Worm (Caenorhabditis elegans) whole organism, L1 larva: ENCODE results near the gene C12D5.9.
A peak's percentile ranks its signal among the peaks of the same experiment; 100 is the strongest.

Source experiments
- C34B4.2 ChIP-seq: sonication (generic microtip); optimal IDR thresholded peaks from 2 replicates; lab custom pipeline; 2017; ENCODE audit warnings: mild to moderate bottlenecking, missing genetic modification characterization, missing compliant biosample characterization
- ama-1 ChIP-seq: fragments of 150-350 bp; optimal IDR thresholded peaks from 2 replicates; lab custom pipeline; 2014
- blmp-1 ChIP-seq: fragments of 150-350 bp; optimal IDR thresholded peaks from 2 replicates; lab custom pipeline; 2014; ENCODE audit warnings: missing biosample characterization, missing genetic modification characterization
- ceh-8 ChIP-seq: fragments of 200-800 bp; sonication (Bioruptor generic); optimal IDR thresholded peaks from 2 replicates; lab custom pipeline; 2018; ENCODE audit warnings: mild to moderate bottlenecking, missing genetic modification characterization, moderate library complexity, missing compliant biosample characterization
- ceh-82 ChIP-seq, 3 experiments: fragments of 150-350 bp in 1 of 3; sonication (generic microtip) in 2 of 3; optimal IDR thresholded peaks; 2 replicates each; lab custom pipeline; 2014 to 2017; ENCODE audit warnings: missing biosample characterization in 3 of 3, missing genetic modification characterization in 3 of 3
- ces-1 ChIP-seq: fragments of 150-350 bp; optimal IDR thresholded peaks from 2 replicates; lab custom pipeline; 2014; ENCODE audit warnings: missing biosample characterization, missing genetic modification reagents, missing genetic modification characterization
- efl-1 ChIP-seq, 4 experiments: fragments of 150-350 bp; optimal IDR thresholded peaks in 3 of 4; peaks in 1 of 4; 1 replicate in 1 of 4; 2 replicates in 3 of 4; lab custom pipeline; 2014; ENCODE audit warnings: missing biosample characterization in 2 of 4, missing genetic modification characterization in 2 of 4, missing genetic modification reagents in 2 of 4
- efl-3 ChIP-seq: fragments of 200-800 bp; sonication (Bioruptor generic); optimal IDR thresholded peaks from 2 replicates; lab custom pipeline; 2018; ENCODE audit warnings: mild to moderate bottlenecking, missing genetic modification characterization, missing compliant biosample characterization
- egl-13 ChIP-seq: sonication (generic microtip); optimal IDR thresholded peaks from 2 replicates; lab custom pipeline; 2016; ENCODE audit warnings: missing genotype, missing genetic modification reagents, missing genetic modification characterization, missing compliant biosample characterization
- egl-27 ChIP-seq, 2 experiments: fragments of 150-350 bp in 1 of 2; sonication (generic microtip); optimal IDR thresholded peaks; 3 replicates each; lab custom pipeline; 2017 to 2018; ENCODE audit warnings: missing biosample characterization in 2 of 2, missing genetic modification characterization in 2 of 2, missing genetic modification reagents in 2 of 2
- elt-2 ChIP-seq: sonication (generic microtip); optimal IDR thresholded peaks from 2 replicates; lab custom pipeline; 2016; ENCODE audit warnings: missing genetic modification characterization, mild to moderate bottlenecking, inconsistent platforms, missing compliant biosample characterization, missing genetic modification reagents
- elt-3 ChIP-seq, 6 experiments: fragments of 150-350 bp in 1 of 6; sonication (generic microtip); optimal IDR thresholded peaks; 2 replicates each; lab custom pipeline; 2017 to 2018; ENCODE audit warnings: missing biosample characterization in 6 of 6, missing genetic modification characterization in 6 of 6, inconsistent platforms in 1 of 6
- ets-5 ChIP-seq: fragments of 200-800 bp; sonication (Bioruptor generic); IDR thresholded peaks from 2 replicates; pipeline ENCODE4 v1.3.6; 2022; ENCODE audit warnings: missing genetic modification characterization, missing compliant biosample characterization
- fkh-10 ChIP-seq: sonication (generic microtip); optimal IDR thresholded peaks from 2 replicates; lab custom pipeline; 2017; ENCODE audit warnings: missing biosample characterization, missing genetic modification reagents, missing genetic modification characterization
- grh-1 ChIP-seq: fragments of 200-800 bp; sonication (Bioruptor generic); IDR thresholded peaks from 2 replicates; pipeline ENCODE4 v1.3.6; 2022; ENCODE audit warnings: missing genetic modification reagents, missing genetic modification characterization, missing compliant biosample characterization
- hpl-2 ChIP-seq: fragments of 150-350 bp; optimal IDR thresholded peaks from 2 replicates; lab custom pipeline; 2014; ENCODE audit warnings: missing biosample characterization, missing genetic modification reagents, missing genetic modification characterization
- irx-1 ChIP-seq: sonication (generic microtip); optimal IDR thresholded peaks from 2 replicates; lab custom pipeline; 2016; ENCODE audit warnings: missing genetic modification characterization, missing compliant biosample characterization
- lin-13 ChIP-seq: fragments of 150-350 bp; optimal IDR thresholded peaks from 2 replicates; lab custom pipeline; 2014; ENCODE audit warnings: missing biosample characterization, missing genetic modification reagents, missing genetic modification characterization
- lin-14 ChIP-seq: fragments of 200-800 bp; sonication (Bioruptor generic); optimal IDR thresholded peaks from 2 replicates; lab custom pipeline; 2018; ENCODE audit warnings: mild to moderate bottlenecking, missing genetic modification characterization, moderate library complexity, missing compliant biosample characterization
- lin-15B ChIP-seq: fragments of 150-350 bp; sonication (generic microtip); optimal IDR thresholded peaks from 3 replicates; lab custom pipeline; 2014; ENCODE audit warnings: missing biosample characterization, missing genetic modification characterization
- lin-35 ChIP-seq, 2 experiments: fragments of 150-350 bp; optimal IDR thresholded peaks; 2 replicates each; lab custom pipeline; 2014; ENCODE audit warnings: missing biosample characterization in 2 of 2, missing genetic modification characterization in 2 of 2, missing genetic modification reagents in 2 of 2
- lir-3 ChIP-seq: sonication (generic microtip); optimal IDR thresholded peaks from 2 replicates; lab custom pipeline; 2016; ENCODE audit warnings: mild to moderate bottlenecking, missing genetic modification characterization, moderate library complexity, missing compliant biosample characterization; ENCODE audit not compliant: poor library complexity
- lsy-2 ChIP-seq, 2 experiments: fragments of 150-350 bp; optimal IDR thresholded peaks; 2 replicates each; lab custom pipeline; 2014; ENCODE audit warnings: missing biosample characterization in 2 of 2, missing genetic modification characterization in 2 of 2
- mdl-1 ChIP-seq, 2 experiments: fragments of 150-350 bp; optimal IDR thresholded peaks; 2 replicates each; lab custom pipeline; 2014 to 2017; ENCODE audit warnings: missing biosample characterization in 2 of 2, missing genetic modification characterization in 2 of 2, inconsistent platforms in 1 of 2
- mep-1 ChIP-seq: fragments of 150-350 bp; optimal IDR thresholded peaks from 2 replicates; lab custom pipeline; 2014; ENCODE audit warnings: missing biosample characterization, missing genetic modification characterization
- nhr-11 ChIP-seq: fragments of 150-350 bp; optimal IDR thresholded peaks from 2 replicates; lab custom pipeline; 2014; ENCODE audit warnings: missing biosample characterization, missing genetic modification characterization
- nhr-19 ChIP-seq: fragments of 200-800 bp; sonication (Bioruptor generic); conservative IDR thresholded peaks from 2 replicates; pipeline ENCODE4 v1.3.6; 2022; ENCODE audit warnings: missing genetic modification characterization, missing compliant biosample characterization
- nhr-28 ChIP-seq: fragments of 150-350 bp; optimal IDR thresholded peaks from 2 replicates; lab custom pipeline; 2014; ENCODE audit warnings: missing biosample characterization, missing genetic modification characterization
- nhr-47 ChIP-seq: sonication (generic microtip); optimal IDR thresholded peaks from 2 replicates; lab custom pipeline; 2016; ENCODE audit warnings: mild to moderate bottlenecking, missing genetic modification characterization, moderate library complexity, missing compliant biosample characterization
- nhr-71 ChIP-seq: sonication (generic microtip); optimal IDR thresholded peaks from 2 replicates; lab custom pipeline; 2016; ENCODE audit warnings: mild to moderate bottlenecking, missing genetic modification characterization, moderate library complexity, missing compliant biosample characterization
- nhr-85 ChIP-seq: sonication (generic microtip); peaks from one replicate; lab custom pipeline; 2016; ENCODE audit warnings: missing genetic modification characterization, inconsistent platforms, missing compliant biosample characterization
- pag-3 ChIP-seq: sonication (generic microtip); optimal IDR thresholded peaks from 2 replicates; lab custom pipeline; 2017; ENCODE audit warnings: missing genetic modification characterization, mild to moderate bottlenecking, missing compliant biosample characterization, antibody characterized with exemption, borderline replicate concordance; ENCODE audit not compliant: insufficient read depth
- pqm-1 ChIP-seq: sonication (generic microtip); optimal IDR thresholded peaks from 3 replicates; lab custom pipeline; 2017; ENCODE audit warnings: missing biosample characterization, missing genetic modification characterization
- rnt-1 ChIP-seq: sonication (generic microtip); optimal IDR thresholded peaks from 2 replicates; lab custom pipeline; 2016; ENCODE audit warnings: mild to moderate bottlenecking, missing genetic modification characterization, moderate library complexity, missing compliant biosample characterization
- skn-1 ChIP-seq: fragments of 150-350 bp; optimal IDR thresholded peaks from 2 replicates; lab custom pipeline; 2014; ENCODE audit warnings: missing biosample characterization, missing genetic modification characterization
- snu-23 ChIP-seq: sonication (generic microtip); optimal IDR thresholded peaks from 2 replicates; lab custom pipeline; 2016; ENCODE audit warnings: missing genetic modification characterization, missing compliant biosample characterization
- sox-4 ChIP-seq: sonication (generic microtip); optimal IDR thresholded peaks from 2 replicates; lab custom pipeline; 2016; ENCODE audit warnings: missing genetic modification characterization, missing compliant biosample characterization
- swsn-7 ChIP-seq: sonication (generic microtip); optimal IDR thresholded peaks from 2 replicates; lab custom pipeline; 2016; ENCODE audit warnings: missing genetic modification characterization, missing compliant biosample characterization
- tbx-2 ChIP-seq: sonication (generic microtip); optimal IDR thresholded peaks from 2 replicates; lab custom pipeline; 2016; ENCODE audit warnings: missing genetic modification characterization, missing compliant biosample characterization
- tlp-1 ChIP-seq: fragments of 150-350 bp; optimal IDR thresholded peaks from 2 replicates; lab custom pipeline; 2014; ENCODE audit warnings: missing biosample characterization, missing genetic modification characterization
- unc-130 ChIP-seq: fragments of 150-350 bp; optimal IDR thresholded peaks from 2 replicates; lab custom pipeline; 2017; ENCODE audit warnings: missing biosample characterization, missing genetic modification characterization, inconsistent platforms
- unc-62 ChIP-seq: fragments of 150-350 bp; optimal IDR thresholded peaks from 2 replicates; lab custom pipeline; 2014; ENCODE audit warnings: missing biosample characterization, missing genetic modification reagents, missing genetic modification characterization
- unc-86 ChIP-seq: sonication (generic microtip); optimal IDR thresholded peaks from 2 replicates; lab custom pipeline; 2016; ENCODE audit warnings: missing genetic modification characterization, missing compliant biosample characterization
- unc-98 ChIP-seq: fragments of 200-800 bp; sonication (Bioruptor generic); IDR thresholded peaks from 2 replicates; pipeline ENCODE4 v1.3.6; 2022; ENCODE audit warnings: missing genetic modification characterization, missing compliant biosample characterization
- xbp-1 ChIP-seq: sonication (generic microtip); optimal IDR thresholded peaks from 2 replicates; lab custom pipeline; 2016; ENCODE audit warnings: missing genetic modification characterization, missing compliant biosample characterization
- zag-1 ChIP-seq: fragments of 150-350 bp; optimal IDR thresholded peaks from 2 replicates; lab custom pipeline; 2014; ENCODE audit warnings: missing biosample characterization, missing genetic modification characterization

The C12D5.9 gene

ce11 chrV:7730488-7730887, 40.7 kb upstream of the C12D5.9 start (continued):
- TF ChIP-seq nhr-71 (tag; lab: Kevin White, UChicago) (peak; percentile 71), unc-86 (peak; percentile 21), lin-35 (GFP tag; optimal IDR thresholded peaks at IDR 0.05; lab: Kevin White, UChicago) (peak; percentile 46 to 82), fkh-10 (GFP tag; lab: Kevin White, UChicago) (no peak), mdl-1 (tag; optimal IDR thresholded peaks at IDR 0.05; lab: Kevin White, UChicago) (peak in 1 of 2 experiments; percentile 45), efl-1 (optimal IDR thresholded peaks at IDR 0.05; lab: Kevin White, UChicago) (peak; percentile 38 to 52), efl-1 (GFP tag; optimal IDR thresholded peaks at IDR 0.05 in 1 of 2; lab: Kevin White, UChicago) (peak; percentile 47 to 93), rnt-1 (tag; lab: Kevin White, UChicago) (peak; percentile 19), lir-3 (tag; lab: Kevin White, UChicago) (peak; percentile 48), lsy-2 (tag; optimal IDR thresholded peaks at IDR 0.05; lab: Kevin White, UChicago) (peak; percentile 26 to 66), irx-1 (tag; lab: Kevin White, UChicago) (peak; percentile 14), unc-98 (no peak), pqm-1 (no peak), egl-27 (tag; optimal IDR thresholded peaks at IDR 0.05; lab: Kevin White, UChicago) (no peak), sox-4 (tag; lab: Kevin White, UChicago) (no peak), hpl-2 (peak; percentile 55), lin-14 (GFP tag; lab: Kevin White, UChicago) (peak; percentile 49), ama-1 (lab: Kevin White, UChicago) (peak; percentile 62), swsn-7 (tag; lab: Kevin White, UChicago) (peak; percentile 56), snu-23 (peak; percentile 79), nhr-85 (peak; percentile 69), unc-130 (peak; percentile 13), lin-13 (GFP tag; lab: Kevin White, UChicago) (peak; percentile 42), elt-2 (no peak), nhr-19 (GFP tag; lab: Robert Waterston, UW) (peak; percentile 49)
- TF ChIP-seq, all 84 proteins: peak for 35

ce11 chrV:7728679-7729027, 38.9 kb upstream of the C12D5.9 start, which contains the start of gene Y97E10C.1:
TSS of gene Y97E10C.1 (plus strand) at chrV:7728879.
- TF ChIP-seq blmp-1: peak; percentile 79
- TF ChIP-seq elt-3 (tag; optimal IDR thresholded peaks at IDR 0.05; lab: Kevin White, UChicago): peak in 1 of 6 experiments; percentile 18
- no peak for TF ChIP-seq efl-1 (optimal IDR thresholded peaks at IDR 0.05; lab: Kevin White, UChicago)
- peak in 1 of 2 experiments; percentile 37 for TF ChIP-seq efl-1 (GFP tag; optimal IDR thresholded peaks at IDR 0.05 in 1 of 2; lab: Kevin White, UChicago)
- TF ChIP-seq pqm-1: no peak
- TF ChIP-seq nhr-19 (GFP tag; lab: Robert Waterston, UW): no peak
- TF ChIP-seq ceh-82 (tag; optimal IDR thresholded peaks at IDR 0.05; lab: Kevin White, UChicago): no peak
- no peak for TF ChIP-seq efl-3 (GFP tag; lab: Kevin White, UChicago)
- peak; percentile 87 for TF ChIP-seq nhr-85

ce11 chrV:7728003-7728678, 38.4 kb upstream of the C12D5.9 start:
- TF ChIP-seq rnt-1 (tag; lab: Kevin White, UChicago) (peak; percentile 81), ets-5 (GFP tag; lab: Robert Waterston, UW) (no peak), lin-14 (GFP tag; lab: Kevin White, UChicago) (peak; percentile 98), zag-1 (tag; lab: Kevin White, UChicago) (peak; percentile 56), nhr-11 (tag; lab: Kevin White, UChicago) (peak; percentile 71), unc-62 (GFP tag; lab: Kevin White, UChicago) (no peak), lir-3 (tag; lab: Kevin White, UChicago) (no peak), lin-13 (GFP tag; lab: Kevin White, UChicago) (peak; percentile 43), efl-1 (optimal IDR thresholded peaks at IDR 0.05; lab: Kevin White, UChicago) (peak; percentile 72 to 75), efl-1 (GFP tag; optimal IDR thresholded peaks at IDR 0.05 in 1 of 2; lab: Kevin White, UChicago) (peak; percentile 32 to 95), tbx-2 (tag; lab: Kevin White, UChicago) (peak; percentile 93), hpl-2 (no peak), unc-130 (peak; percentile 36), pag-3 (tag; lab: Kevin White, UChicago) (no peak), egl-13 (tag; lab: Kevin White, UChicago) (peak; percentile 96), ces-1 (GFP tag; lab: Kevin White, UChicago) (no peak), grh-1 (GFP tag; lab: Robert Waterston, UW) (peak; percentile 18; the same call in 1 of the 2 replicates), xbp-1 (tag; lab: Kevin White, UChicago) (peak; percentile 67), tlp-1 (tag; lab: Kevin White, UChicago) (no peak), nhr-47 (tag; lab: Kevin White, UChicago) (peak; percentile 94), ceh-8 (peak; percentile 74), skn-1 (peak; percentile 40), lin-15B (tag; lab: Kevin White, UChicago) (no peak), mep-1 (peak; percentile 70), nhr-28 (tag; lab: Kevin White, UChicago) (no peak), C34B4.2 (no peak)
